Fruit fly (Drosophila melanogaster): Measurements from ENCODE around the gene NimC2.

DNA sequence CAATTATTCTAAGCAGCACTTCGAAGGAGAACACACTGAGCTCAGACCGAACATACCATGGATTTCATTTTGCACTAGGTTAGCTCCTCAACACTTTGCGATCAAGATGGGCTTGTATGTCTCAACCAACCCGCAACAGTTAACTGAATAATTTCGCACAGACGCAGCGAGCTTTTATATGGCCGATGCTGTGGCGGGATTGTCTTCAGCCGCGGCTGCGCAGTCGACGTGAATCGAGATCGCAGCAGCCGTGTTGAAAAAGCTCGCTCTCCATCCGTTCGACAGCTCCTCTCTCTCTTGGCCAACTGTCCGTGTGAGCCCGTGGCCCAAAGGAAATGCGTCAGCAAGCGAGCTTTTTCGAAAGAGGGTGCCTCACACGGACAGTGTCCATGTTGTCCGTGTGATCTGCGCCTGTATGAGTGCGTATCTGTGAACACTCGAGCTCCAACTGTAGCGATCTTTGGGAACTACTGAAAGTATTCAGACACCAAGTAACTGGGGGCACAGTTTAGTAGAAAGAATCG is 45.3 kb upstream of the NimC2 start, which contains the start of gene Vajk2:
- TF ChIP-seq toe (GFP tag; optimal IDR thresholded peaks at IDR 0.05) (no peak), Hr96 (GFP tag; optimal IDR thresholded peaks at IDR 0.05) (no peak), CG14711 (tag; optimal IDR thresholded peaks at IDR 0.05) (no peak), Mnt (GFP tag; optimal IDR thresholded peaks at IDR 0.05) (no peak), CG7045 (GFP tag; optimal IDR thresholded peaks at IDR 0.05) (no peak), Crg-1 (GFP tag; optimal IDR thresholded peaks at IDR 0.05) (no peak)

All from whole organism, adult.